Worm (Caenorhabditis elegans) whole organism, mixed stage, embryonic: ENCODE data around the gene C26E1.2.

ENCODE experiments used
- M03D4.4 ChIP-seq: sonication (generic microtip); optimal IDR thresholded peaks from 2 replicates; lab custom pipeline; 2017; ENCODE audit warnings: mild to moderate bottlenecking, missing genetic modification characterization, missing compliant biosample characterization
- bed-3 ChIP-seq: fragments of 200-800 bp; sonication (Bioruptor generic); optimal IDR thresholded peaks from 3 replicates; lab custom pipeline; 2018; ENCODE audit warnings: mild to moderate bottlenecking, missing genetic modification characterization, moderate library complexity, missing compliant biosample characterization
- blmp-1 ChIP-seq: fragments of 150-350 bp; optimal IDR thresholded peaks from 2 replicates; lab custom pipeline; 2014; ENCODE audit warnings: missing biosample characterization, missing genetic modification characterization
- ceh-39 ChIP-seq: fragments of 150-350 bp; optimal IDR thresholded peaks from 2 replicates; lab custom pipeline; 2014; ENCODE audit warnings: missing biosample characterization, missing genetic modification characterization
- ceh-43 ChIP-seq: fragments of 200-800 bp; sonication (Bioruptor generic); optimal IDR thresholded peaks from 2 replicates; lab custom pipeline; 2018; ENCODE audit warnings: mild to moderate bottlenecking, missing genetic modification characterization, moderate library complexity, missing compliant biosample characterization
- ceh-83 ChIP-seq: fragments of 200-800 bp; sonication (Bioruptor generic); optimal IDR thresholded peaks from 2 replicates; lab custom pipeline; 2018; ENCODE audit warnings: mild to moderate bottlenecking, missing genetic modification characterization, missing compliant biosample characterization
- ces-1 ChIP-seq: fragments of 150-350 bp; optimal IDR thresholded peaks from 2 replicates; lab custom pipeline; 2014; ENCODE audit warnings: missing biosample characterization, missing genetic modification reagents, missing genetic modification characterization
- drap-1 ChIP-seq: fragments of 200-800 bp; sonication (Bioruptor generic); optimal IDR thresholded peaks from 3 replicates; lab custom pipeline; 2018; ENCODE audit warnings: mild to moderate bottlenecking, missing genetic modification characterization, missing compliant biosample characterization
- elt-3 ChIP-seq: fragments of 150-350 bp; optimal IDR thresholded peaks from 2 replicates; lab custom pipeline; 2014; ENCODE audit warnings: missing biosample characterization, missing genetic modification characterization
- flh-1 ChIP-seq: fragments of 200-800 bp; sonication (Bioruptor generic); optimal IDR thresholded peaks from 2 replicates; lab custom pipeline; 2018; ENCODE audit warnings: mild to moderate bottlenecking, missing genetic modification characterization, moderate library complexity, missing compliant biosample characterization
- ham-2 ChIP-seq: fragments of 200-800 bp; sonication (Bioruptor generic); optimal IDR thresholded peaks from 2 replicates; lab custom pipeline; 2018; ENCODE audit warnings: mild to moderate bottlenecking, missing genetic modification characterization, missing compliant biosample characterization
- hlh-1 ChIP-seq: fragments of 150-350 bp; optimal IDR thresholded peaks from 2 replicates; lab custom pipeline; 2014; ENCODE audit warnings: missing biosample characterization, missing genetic modification reagents, missing genetic modification characterization
- lin-13 ChIP-seq: fragments of 150-350 bp; optimal IDR thresholded peaks from 2 replicates; lab custom pipeline; 2014; ENCODE audit warnings: missing biosample characterization, missing genetic modification characterization
- lin-32 ChIP-seq: fragments of 200-800 bp; sonication (Bioruptor generic); optimal IDR thresholded peaks from 2 replicates; lab custom pipeline; 2018; ENCODE audit warnings: mild to moderate bottlenecking, missing genetic modification characterization, missing compliant biosample characterization
- lsy-2 ChIP-seq: fragments of 150-350 bp; optimal IDR thresholded peaks from 2 replicates; lab custom pipeline; 2014; ENCODE audit warnings: missing biosample characterization, missing genetic modification characterization
- mab-5 ChIP-seq: fragments of 150-350 bp; optimal IDR thresholded peaks from 2 replicates; lab custom pipeline; 2014; ENCODE audit warnings: missing biosample characterization, missing genetic modification characterization
- mep-1 ChIP-seq: fragments of 150-350 bp; optimal IDR thresholded peaks from 2 replicates; lab custom pipeline; 2017; ENCODE audit warnings: missing biosample characterization, missing genetic modification reagents, missing genetic modification characterization, inconsistent platforms
- mls-2 ChIP-seq: sonication (generic microtip); optimal IDR thresholded peaks from 2 replicates; lab custom pipeline; 2016; ENCODE audit warnings: mild to moderate bottlenecking, missing genetic modification characterization, moderate library complexity, missing compliant biosample characterization
- nhr-12 ChIP-seq: fragments of 150-350 bp; optimal IDR thresholded peaks from 2 replicates; lab custom pipeline; 2014; ENCODE audit warnings: missing biosample characterization, missing genetic modification characterization
- nhr-2 ChIP-seq: fragments of 150-350 bp; optimal IDR thresholded peaks from 2 replicates; lab custom pipeline; 2014; ENCODE audit warnings: missing biosample characterization, missing genetic modification characterization
- nhr-28 ChIP-seq: fragments of 150-350 bp; optimal IDR thresholded peaks from 2 replicates; lab custom pipeline; 2014; ENCODE audit warnings: missing biosample characterization, missing genetic modification characterization
- nhr-76 ChIP-seq: sonication (generic microtip); optimal IDR thresholded peaks from 2 replicates; lab custom pipeline; 2017; ENCODE audit warnings: missing biosample characterization, missing genetic modification characterization
- sem-2 ChIP-seq: fragments of 200-800 bp; sonication (Bioruptor generic); optimal IDR thresholded peaks from 2 replicates; lab custom pipeline; 2018; ENCODE audit warnings: mild to moderate bottlenecking, missing genetic modification characterization, missing compliant biosample characterization
- sptf-1 ChIP-seq: sonication (generic microtip); optimal IDR thresholded peaks from 2 replicates; lab custom pipeline; 2017; ENCODE audit warnings: mild to moderate bottlenecking, missing genetic modification characterization, moderate library complexity, missing compliant biosample characterization
- unc-120 ChIP-seq: sonication (generic microtip); optimal IDR thresholded peaks from 2 replicates; lab custom pipeline; 2017; ENCODE audit warnings: missing genetic modification characterization, missing compliant biosample characterization; ENCODE audit not compliant: poor library complexity, severe bottlenecking
- unc-39 ChIP-seq: fragments of 150-350 bp; optimal IDR thresholded peaks from 2 replicates; lab custom pipeline; 2014; ENCODE audit warnings: missing biosample characterization, missing genetic modification characterization
- unc-62 ChIP-seq: fragments of 150-350 bp; optimal IDR thresholded peaks from 2 replicates; lab custom pipeline; 2014; ENCODE audit warnings: missing biosample characterization, missing genetic modification reagents, missing genetic modification characterization
- zip-8 ChIP-seq: fragments of 150-350 bp; optimal IDR thresholded peaks from 2 replicates; lab custom pipeline; 2014; ENCODE audit warnings: missing biosample characterization, missing genetic modification characterization

C26E1.2 gene

ce11 chrV:13352415-13352814, 47.5 kb downstream of the C26E1.2 start:
- no peak for TF ChIP-seq lin-13 (tag; lab: Kevin White, UChicago)
- TF ChIP-seq sem-2, result no peak
- TF ChIP-seq lsy-2 (tag; lab: Kevin White, UChicago), result no peak
- TF ChIP-seq nhr-28 (tag; lab: Kevin White, UChicago), result no peak
- no peak for TF ChIP-seq bed-3 (GFP tag; lab: Kevin White, UChicago)
- no peak for TF ChIP-seq ces-1 (GFP tag; lab: Kevin White, UChicago)
- no peak for TF ChIP-seq flh-1 (GFP tag; lab: Kevin White, UChicago)
- no peak for TF ChIP-seq ceh-43 (GFP tag; lab: Kevin White, UChicago)
- TF ChIP-seq nhr-2 (tag; lab: Kevin White, UChicago), result no peak
- TF ChIP-seq ham-2 (GFP tag; lab: Kevin White, UChicago), result no peak
- no peak for TF ChIP-seq drap-1 (GFP tag; lab: Kevin White, UChicago)
- no peak for TF ChIP-seq lin-32 (GFP tag; lab: Kevin White, UChicago)
- no peak for TF ChIP-seq unc-120 (tag; lab: Kevin White, UChicago)
- no peak for TF ChIP-seq nhr-12 (tag; lab: Kevin White, UChicago)
- TF ChIP-seq mep-1, result no peak
- no peak for TF ChIP-seq elt-3 (tag; lab: Kevin White, UChicago)
- TF ChIP-seq sptf-1, result no peak
- TF ChIP-seq ceh-39 (tag; lab: Kevin White, UChicago), result no peak
- no peak for TF ChIP-seq unc-62 (GFP tag; lab: Kevin White, UChicago)
- no peak for TF ChIP-seq hlh-1

- TF ChIP-seq ceh-43 (GFP tag; lab: Kevin White, UChicago) (no peak), M03D4.4 (tag; lab: Kevin White, UChicago) (no peak), flh-1 (GFP tag; lab: Kevin White, UChicago) (no peak), unc-39 (tag; lab: Kevin White, UChicago) (no peak), blmp-1 (tag; lab: Kevin White, UChicago) (no peak), mls-2 (tag; lab: Kevin White, UChicago) (no peak), mab-5 (tag; lab: Kevin White, UChicago) (no peak), ceh-39 (tag; lab: Kevin White, UChicago) (no peak), elt-3 (tag; lab: Kevin White, UChicago) (no peak), lsy-2 (tag; lab: Kevin White, UChicago) (no peak), nhr-12 (tag; lab: Kevin White, UChicago) (no peak), lin-13 (tag; lab: Kevin White, UChicago) (no peak), ceh-83 (no peak), hlh-1 (no peak), sptf-1 (no peak), nhr-2 (tag; lab: Kevin White, UChicago) (no peak), nhr-76 (tag; lab: Kevin White, UChicago) (no peak), zip-8 (tag; lab: Kevin White, UChicago) (no peak)
Measured at ce11 chrV:13356210-13356609, 51.3 kb downstream of the C26E1.2 start.
